Worm (Caenorhabditis elegans) whole organism, mixed stage, embryonic: Measurements from ENCODE around the gene pitr-1.

Experiments used
- M03D4.4 ChIP-seq: sonication (generic microtip); optimal IDR thresholded peaks from 2 replicates; lab custom pipeline; 2017; ENCODE audit warnings: mild to moderate bottlenecking, missing genetic modification characterization, missing compliant biosample characterization
- bed-3 ChIP-seq: fragments of 200-800 bp; sonication (Bioruptor generic); optimal IDR thresholded peaks from 3 replicates; lab custom pipeline; 2018; ENCODE audit warnings: mild to moderate bottlenecking, missing genetic modification characterization, moderate library complexity, missing compliant biosample characterization
- blmp-1 ChIP-seq: fragments of 150-350 bp; optimal IDR thresholded peaks from 2 replicates; lab custom pipeline; 2014; ENCODE audit warnings: missing biosample characterization, missing genetic modification characterization
- ceh-39 ChIP-seq: fragments of 150-350 bp; optimal IDR thresholded peaks from 2 replicates; lab custom pipeline; 2014; ENCODE audit warnings: missing biosample characterization, missing genetic modification characterization
- ceh-43 ChIP-seq: fragments of 200-800 bp; sonication (Bioruptor generic); optimal IDR thresholded peaks from 2 replicates; lab custom pipeline; 2018; ENCODE audit warnings: mild to moderate bottlenecking, missing genetic modification characterization, moderate library complexity, missing compliant biosample characterization
- ceh-83 ChIP-seq: fragments of 200-800 bp; sonication (Bioruptor generic); optimal IDR thresholded peaks from 2 replicates; lab custom pipeline; 2018; ENCODE audit warnings: mild to moderate bottlenecking, missing genetic modification characterization, missing compliant biosample characterization
- cnd-1 ChIP-seq: fragments of 200-800 bp; sonication (Bioruptor generic); optimal IDR thresholded peaks from 2 replicates; lab custom pipeline; 2018; ENCODE audit warnings: mild to moderate bottlenecking, missing genetic modification characterization, missing compliant biosample characterization
- drap-1 ChIP-seq: fragments of 200-800 bp; sonication (Bioruptor generic); optimal IDR thresholded peaks from 3 replicates; lab custom pipeline; 2018; ENCODE audit warnings: mild to moderate bottlenecking, missing genetic modification characterization, missing compliant biosample characterization
- elt-1 ChIP-seq: sonication (generic microtip); optimal IDR thresholded peaks from 2 replicates; lab custom pipeline; 2017; ENCODE audit warnings: missing genetic modification characterization, mild to moderate bottlenecking, missing compliant biosample characterization, antibody characterized with exemption, moderate library complexity, borderline replicate concordance; ENCODE audit not compliant: insufficient read depth
- elt-3 ChIP-seq: fragments of 150-350 bp; optimal IDR thresholded peaks from 2 replicates; lab custom pipeline; 2014; ENCODE audit warnings: missing biosample characterization, missing genetic modification characterization
- flh-1 ChIP-seq: fragments of 200-800 bp; sonication (Bioruptor generic); optimal IDR thresholded peaks from 2 replicates; lab custom pipeline; 2018; ENCODE audit warnings: mild to moderate bottlenecking, missing genetic modification characterization, moderate library complexity, missing compliant biosample characterization
- ham-2 ChIP-seq: fragments of 200-800 bp; sonication (Bioruptor generic); optimal IDR thresholded peaks from 2 replicates; lab custom pipeline; 2018; ENCODE audit warnings: mild to moderate bottlenecking, missing genetic modification characterization, missing compliant biosample characterization
- hlh-1 ChIP-seq: fragments of 150-350 bp; optimal IDR thresholded peaks from 2 replicates; lab custom pipeline; 2014; ENCODE audit warnings: missing biosample characterization, missing genetic modification reagents, missing genetic modification characterization
- lin-32 ChIP-seq: fragments of 200-800 bp; sonication (Bioruptor generic); optimal IDR thresholded peaks from 2 replicates; lab custom pipeline; 2018; ENCODE audit warnings: mild to moderate bottlenecking, missing genetic modification characterization, missing compliant biosample characterization
- lsy-2 ChIP-seq: fragments of 150-350 bp; optimal IDR thresholded peaks from 2 replicates; lab custom pipeline; 2014; ENCODE audit warnings: missing biosample characterization, missing genetic modification characterization
- mab-5 ChIP-seq: fragments of 150-350 bp; optimal IDR thresholded peaks from 2 replicates; lab custom pipeline; 2014; ENCODE audit warnings: missing biosample characterization, missing genetic modification characterization
- mep-1 ChIP-seq: fragments of 150-350 bp; optimal IDR thresholded peaks from 2 replicates; lab custom pipeline; 2017; ENCODE audit warnings: missing biosample characterization, missing genetic modification reagents, missing genetic modification characterization, inconsistent platforms
- mls-2 ChIP-seq: sonication (generic microtip); optimal IDR thresholded peaks from 2 replicates; lab custom pipeline; 2016; ENCODE audit warnings: mild to moderate bottlenecking, missing genetic modification characterization, moderate library complexity, missing compliant biosample characterization
- nhr-12 ChIP-seq: fragments of 150-350 bp; optimal IDR thresholded peaks from 2 replicates; lab custom pipeline; 2014; ENCODE audit warnings: missing biosample characterization, missing genetic modification characterization
- nhr-237 ChIP-seq: fragments of 150-350 bp; optimal IDR thresholded peaks from 2 replicates; lab custom pipeline; 2014; ENCODE audit warnings: missing biosample characterization, missing genetic modification characterization
- nhr-76 ChIP-seq: sonication (generic microtip); optimal IDR thresholded peaks from 2 replicates; lab custom pipeline; 2017; ENCODE audit warnings: missing biosample characterization, missing genetic modification characterization
- sem-2 ChIP-seq: fragments of 200-800 bp; sonication (Bioruptor generic); optimal IDR thresholded peaks from 2 replicates; lab custom pipeline; 2018; ENCODE audit warnings: mild to moderate bottlenecking, missing genetic modification characterization, missing compliant biosample characterization
- snpc-4 ChIP-seq: fragments of 150-350 bp; optimal IDR thresholded peaks from 2 replicates; lab custom pipeline; 2014; ENCODE audit warnings: missing biosample characterization, missing genetic modification characterization
- sptf-1 ChIP-seq: sonication (generic microtip); optimal IDR thresholded peaks from 2 replicates; lab custom pipeline; 2017; ENCODE audit warnings: mild to moderate bottlenecking, missing genetic modification characterization, moderate library complexity, missing compliant biosample characterization
- tbx-8 ChIP-seq: fragments of 200-800 bp; sonication (Bioruptor generic); optimal IDR thresholded peaks from 2 replicates; lab custom pipeline; 2018; ENCODE audit warnings: mild to moderate bottlenecking, missing genetic modification characterization, moderate library complexity, missing compliant biosample characterization
- unc-120 ChIP-seq: sonication (generic microtip); optimal IDR thresholded peaks from 2 replicates; lab custom pipeline; 2017; ENCODE audit warnings: missing genetic modification characterization, missing compliant biosample characterization; ENCODE audit not compliant: poor library complexity, severe bottlenecking
- unc-39 ChIP-seq: fragments of 150-350 bp; optimal IDR thresholded peaks from 2 replicates; lab custom pipeline; 2014; ENCODE audit warnings: missing biosample characterization, missing genetic modification characterization
- unc-62 ChIP-seq: fragments of 150-350 bp; optimal IDR thresholded peaks from 2 replicates; lab custom pipeline; 2014; ENCODE audit warnings: missing biosample characterization, missing genetic modification reagents, missing genetic modification characterization
- zip-8 ChIP-seq: fragments of 150-350 bp; optimal IDR thresholded peaks from 2 replicates; lab custom pipeline; 2014; ENCODE audit warnings: missing biosample characterization, missing genetic modification characterization
- ztf-11 ChIP-seq: fragments of 150-350 bp; optimal IDR thresholded peaks from 2 replicates; lab custom pipeline; 2014; ENCODE audit warnings: missing biosample characterization, missing genetic modification characterization

pitr-1 gene

ce11 chrIV:7424198-7424597 lies 30.3 kb downstream of the pitr-1 start, which contains the start of gene unc-82:
TSS of gene unc-82 (plus strand) at chrIV:7424498.
- TF ChIP-seq nhr-76 (tag; lab: Kevin White, UChicago), result no peak
- TF ChIP-seq blmp-1 (tag; lab: Kevin White, UChicago), result no peak
- no peak for TF ChIP-seq elt-1
- TF ChIP-seq tbx-8, result no peak
- no peak for TF ChIP-seq hlh-1 (tag; lab: Kevin White, UChicago)
- no peak for TF ChIP-seq unc-120 (tag; lab: Kevin White, UChicago)
- no peak for TF ChIP-seq ceh-43 (GFP tag; lab: Kevin White, UChicago)
- TF ChIP-seq lin-32 (GFP tag; lab: Kevin White, UChicago), result no peak
- no peak for TF ChIP-seq unc-39 (tag; lab: Kevin White, UChicago)
- TF ChIP-seq ceh-39 (tag; lab: Kevin White, UChicago), result no peak
- no peak for TF ChIP-seq drap-1 (GFP tag; lab: Kevin White, UChicago)
- TF ChIP-seq sem-2 (GFP tag; lab: Kevin White, UChicago), result no peak

ce11 chrIV:7426055-7426454 lies 32.2 kb downstream of the pitr-1 start:
- TF ChIP-seq hlh-1 (tag; lab: Kevin White, UChicago) (peak; percentile 99), unc-62 (GFP tag; lab: Kevin White, UChicago) (peak; percentile 83), ztf-11 (tag; lab: Kevin White, UChicago) (no peak), nhr-12 (tag; lab: Kevin White, UChicago) (no peak), unc-120 (tag; lab: Kevin White, UChicago) (peak; percentile 92)

ce11 chrIV:7428347-7428746 lies 34.5 kb downstream of the pitr-1 start:
- TF ChIP-seq elt-3 (no peak), cnd-1 (no peak), ceh-39 (tag; lab: Kevin White, UChicago) (no peak), ztf-11 (tag; lab: Kevin White, UChicago) (no peak), snpc-4 (tag; lab: Kevin White, UChicago) (no peak), unc-120 (tag; lab: Kevin White, UChicago) (no peak), sptf-1 (no peak), lsy-2 (tag; lab: Kevin White, UChicago) (no peak)

ce11 chrIV:7428998-7429397 lies 35.1 kb downstream of the pitr-1 start:
- TF ChIP-seq unc-62 (GFP tag; lab: Kevin White, UChicago) (peak; percentile 61), bed-3 (GFP tag; lab: Kevin White, UChicago) (no peak), unc-120 (tag; lab: Kevin White, UChicago) (peak; percentile 57), hlh-1 (tag; lab: Kevin White, UChicago) (peak; percentile 86), snpc-4 (tag; lab: Kevin White, UChicago) (no peak)

- TF ChIP-seq ztf-11 (tag; lab: Kevin White, UChicago) (no peak), flh-1 (GFP tag; lab: Kevin White, UChicago) (no peak), nhr-237 (tag; lab: Kevin White, UChicago) (no peak), mab-5 (tag; lab: Kevin White, UChicago) (no peak), mep-1 (tag; lab: Kevin White, UChicago) (no peak), ceh-83 (GFP tag; lab: Kevin White, UChicago) (no peak), sem-2 (GFP tag; lab: Kevin White, UChicago) (no peak), ceh-39 (tag; lab: Kevin White, UChicago) (no peak), unc-120 (tag; lab: Kevin White, UChicago) (no peak), ceh-43 (GFP tag; lab: Kevin White, UChicago) (no peak), bed-3 (GFP tag; lab: Kevin White, UChicago) (no peak), snpc-4 (tag; lab: Kevin White, UChicago) (no peak)
These were observed 40.0 kb downstream of the pitr-1 start, which contains the start of gene B0496.11 for ce11 chrIV:7433858-7434257. TSS of gene B0496.11 (minus strand) at chrIV:7433958.

ce11 chrIV:7439377-7439776 lies 45.5 kb downstream of the pitr-1 start:
- TF ChIP-seq unc-39 (tag; lab: Kevin White, UChicago) (no peak), zip-8 (tag; lab: Kevin White, UChicago) (no peak), flh-1 (GFP tag; lab: Kevin White, UChicago) (no peak), mls-2 (tag; lab: Kevin White, UChicago) (no peak), unc-120 (tag; lab: Kevin White, UChicago) (no peak), nhr-237 (tag; lab: Kevin White, UChicago) (no peak), ham-2 (GFP tag; lab: Kevin White, UChicago) (no peak), snpc-4 (tag; lab: Kevin White, UChicago) (no peak), drap-1 (GFP tag; lab: Kevin White, UChicago) (no peak), M03D4.4 (no peak)
